Fruit fly (Drosophila melanogaster) whole organism, embryonic: Measurements from ENCODE around the gene Mks1.

Source experiments
- Aef1 ChIP-seq: fragments of 200-800 bp; sonication (Bioruptor generic); IDR thresholded peaks from 3 replicates; pipeline ENCODE4 v1.3.6; 2022; ENCODE audit warnings: missing biosample characterization, missing genetic modification characterization
- CG11695 ChIP-seq: fragments of 200-800 bp; sonication (Bioruptor generic); IDR thresholded peaks from 3 replicates; pipeline ENCODE4 v1.3.6; 2022; ENCODE audit warnings: missing biosample characterization, missing genetic modification characterization
- CG15514 ChIP-seq: fragments of 200-800 bp; sonication (Bioruptor generic); optimal IDR thresholded peaks from 3 replicates; lab custom pipeline; 2017; ENCODE audit warnings: missing biosample characterization, missing genetic modification characterization, mild to moderate bottlenecking, moderate library complexity, missing genetic modification reagents
- CG15601 ChIP-seq: fragments of 200-800 bp; sonication (Bioruptor generic); optimal IDR thresholded peaks from 3 replicates; lab custom pipeline; 2019; ENCODE audit warnings: missing biosample characterization, mild to moderate bottlenecking, missing genetic modification characterization, moderate library complexity
- CG16813 ChIP-seq: fragments of 200-800 bp; sonication (Bioruptor generic); IDR thresholded peaks from 3 replicates; pipeline ENCODE4 v1.3.6; 2022; ENCODE audit warnings: missing biosample characterization, missing genetic modification characterization; ENCODE audit not compliant: partially characterized antibody
- CG17328 ChIP-seq: fragments of 200-800 bp; sonication (Bioruptor generic); IDR thresholded peaks from 2 replicates; pipeline ENCODE4 v1.3.6; 2022; ENCODE audit warnings: missing biosample characterization, missing genetic modification characterization
- CG17385 ChIP-seq: fragments of 200-800 bp; sonication (Bioruptor generic); optimal IDR thresholded peaks from 3 replicates; lab custom pipeline; 2018; ENCODE audit warnings: missing biosample characterization, mild to moderate bottlenecking, missing genetic modification characterization
- CG1832 ChIP-seq: fragments of 200-800 bp; sonication (Bioruptor generic); optimal IDR thresholded peaks from 2 replicates; lab custom pipeline; 2017; ENCODE audit warnings: missing biosample characterization, mild to moderate bottlenecking, missing genetic modification characterization, inconsistent platforms
- CG2129 ChIP-seq: fragments of 200-800 bp; sonication (Bioruptor generic); IDR thresholded peaks from 2 replicates; pipeline ENCODE4 v1.3.6; 2022; ENCODE audit warnings: missing biosample characterization, missing genetic modification characterization; ENCODE audit not compliant: partially characterized antibody
- CG32772 ChIP-seq: fragments of 200-800 bp; sonication (Bioruptor generic); IDR thresholded peaks from 2 replicates; pipeline ENCODE4 v1.3.6; 2022; ENCODE audit warnings: missing biosample characterization, missing genetic modification characterization
- CG33213 ChIP-seq: fragments of 200-800 bp; sonication (Bioruptor generic); optimal IDR thresholded peaks from 3 replicates; lab custom pipeline; 2016; ENCODE audit warnings: missing biosample characterization, missing genetic modification characterization
- CG3838 ChIP-seq: fragments of 200-800 bp; sonication (Bioruptor generic); optimal IDR thresholded peaks from 3 replicates; lab custom pipeline; 2016; ENCODE audit warnings: missing biosample characterization, missing genetic modification characterization
- CG3847 ChIP-seq: fragments of 200-800 bp; sonication (Bioruptor generic); IDR thresholded peaks from 2 replicates; pipeline ENCODE4 v1.3.6; 2022; ENCODE audit warnings: missing biosample characterization, missing genetic modification characterization
- CG43689 ChIP-seq: fragments of 200-800 bp; sonication (Bioruptor generic); IDR thresholded peaks from 2 replicates; pipeline ENCODE4 v1.3.6; 2022; ENCODE audit warnings: missing biosample characterization, missing genetic modification characterization
- CG6254 ChIP-seq: fragments of 200-800 bp; sonication (Bioruptor generic); optimal IDR thresholded peaks from 3 replicates; lab custom pipeline; 2017; ENCODE audit warnings: mild to moderate bottlenecking, missing biosample characterization, missing genetic modification reagents, missing genetic modification characterization
- CG9817 ChIP-seq: fragments of 200-800 bp; sonication (Bioruptor generic); optimal IDR thresholded peaks from 2 replicates; lab custom pipeline; 2018; ENCODE audit warnings: missing biosample characterization, mild to moderate bottlenecking, missing genetic modification characterization, moderate library complexity
- ERR ChIP-seq: fragments of 200-800 bp; sonication (Bioruptor generic); optimal IDR thresholded peaks from 2 replicates; lab custom pipeline; 2016; ENCODE audit warnings: missing biosample characterization, missing genetic modification characterization
- Ets65A ChIP-seq: fragments of 200-800 bp; sonication (Bioruptor generic); peaks from one replicate; lab custom pipeline; 2016; ENCODE audit warnings: missing biosample characterization, missing genetic modification characterization
- H15 ChIP-seq: fragments of 200-800 bp; sonication (Bioruptor generic); IDR thresholded peaks from 3 replicates; pipeline ENCODE4 v1.3.6; 2022; ENCODE audit warnings: missing biosample characterization, missing genetic modification characterization
- HLH54F ChIP-seq: fragments of 200-800 bp; sonication (Bioruptor generic); optimal IDR thresholded peaks from 3 replicates; lab custom pipeline; 2016; ENCODE audit warnings: missing biosample characterization, missing genetic modification characterization
- HLHmδ ChIP-seq: fragments of 200-800 bp; sonication (Bioruptor generic); optimal IDR thresholded peaks from 2 replicates; lab custom pipeline; 2018; ENCODE audit warnings: missing biosample characterization, mild to moderate bottlenecking, missing genetic modification characterization, moderate library complexity
- Hey ChIP-seq: fragments of 200-800 bp; sonication (Bioruptor generic); optimal IDR thresholded peaks from 3 replicates; lab custom pipeline; 2018; ENCODE audit warnings: missing biosample characterization, mild to moderate bottlenecking, missing genetic modification characterization
- Hmx ChIP-seq: fragments of 200-800 bp; sonication (Bioruptor generic); optimal IDR thresholded peaks from 2 replicates; lab custom pipeline; 2016; ENCODE audit warnings: missing biosample characterization, missing genetic modification characterization
- Jarid2 ChIP-seq: fragments of 200-800 bp; sonication (Bioruptor generic); optimal IDR thresholded peaks from 3 replicates; lab custom pipeline; 2017; ENCODE audit warnings: mild to moderate bottlenecking, missing biosample characterization, missing genetic modification reagents, missing genetic modification characterization
- MESR4 ChIP-seq: fragments of 200-800 bp; sonication (Bioruptor generic); optimal IDR thresholded peaks from 2 replicates; lab custom pipeline; 2018; ENCODE audit warnings: missing biosample characterization, mild to moderate bottlenecking, missing genetic modification characterization, moderate library complexity
- Med ChIP-seq: fragments of 200-800 bp; sonication (Bioruptor generic); peaks from one replicate; lab custom pipeline; 2016; ENCODE audit warnings: missing biosample characterization, missing genetic modification characterization, mild to moderate bottlenecking, inconsistent platforms, moderate library complexity
- NC2α ChIP-seq: fragments of 200-800 bp; sonication (Bioruptor generic); optimal IDR thresholded peaks from 2 replicates; lab custom pipeline; 2016; ENCODE audit warnings: missing biosample characterization, missing genetic modification characterization
- Oli ChIP-seq: fragments of 200-800 bp; sonication (Bioruptor generic); optimal IDR thresholded peaks from 2 replicates; lab custom pipeline; 2018; ENCODE audit warnings: missing biosample characterization, mild to moderate bottlenecking, missing genetic modification characterization, moderate library complexity
- Optix ChIP-seq: fragments of 200-800 bp; sonication (Bioruptor generic); IDR thresholded peaks from 3 replicates; pipeline ENCODE4 v1.3.6; 2022; ENCODE audit warnings: missing biosample characterization, missing genetic modification characterization
- Side ChIP-seq: fragments of 200-800 bp; sonication (Bioruptor generic); optimal IDR thresholded peaks from 2 replicates; lab custom pipeline; 2016; ENCODE audit warnings: missing biosample characterization, missing genetic modification characterization
- Sox102F ChIP-seq: fragments of 200-800 bp; sonication (Bioruptor generic); optimal IDR thresholded peaks from 2 replicates; lab custom pipeline; 2018; ENCODE audit warnings: missing biosample characterization, mild to moderate bottlenecking, missing genetic modification characterization, moderate library complexity
- Sry-β ChIP-seq: fragments of 200-800 bp; sonication (Bioruptor generic); optimal IDR thresholded peaks from 2 replicates; lab custom pipeline; 2018; ENCODE audit warnings: missing biosample characterization, mild to moderate bottlenecking, missing genetic modification characterization, moderate library complexity
- bab2 ChIP-seq: fragments of 200-800 bp; sonication (Bioruptor generic); optimal IDR thresholded peaks from 2 replicates; lab custom pipeline; 2016; ENCODE audit warnings: missing biosample characterization, missing genetic modification characterization
- bbx ChIP-seq: fragments of 200-800 bp; sonication (Bioruptor generic); IDR thresholded peaks from 2 replicates; pipeline ENCODE4 v1.3.6; 2022; ENCODE audit warnings: missing biosample characterization, missing genetic modification characterization; ENCODE audit not compliant: partially characterized antibody
- bcd ChIP-seq: fragments of 200-800 bp; sonication (Bioruptor generic); optimal IDR thresholded peaks from 2 replicates; lab custom pipeline; 2017; ENCODE audit warnings: missing biosample characterization, mild to moderate bottlenecking, missing genetic modification characterization
- bsh ChIP-seq, 2 experiments: fragments of 200-800 bp; sonication (Bioruptor generic); optimal IDR thresholded peaks; 2 replicates each; lab custom pipeline; 2017 to 2018; ENCODE audit warnings: mild to moderate bottlenecking in 2 of 2, missing biosample characterization in 2 of 2, missing genetic modification characterization in 2 of 2, moderate library complexity in 1 of 2
- chm ChIP-seq: fragments of 200-800 bp; sonication (Bioruptor generic); IDR thresholded peaks from 2 replicates; pipeline ENCODE4 v1.3.6; 2022; ENCODE audit warnings: missing biosample characterization, missing genetic modification characterization
- dysf ChIP-seq: fragments of 200-800 bp; sonication (Bioruptor generic); IDR thresholded peaks from 3 replicates; pipeline ENCODE4 v1.3.6; 2022; ENCODE audit warnings: missing biosample characterization, missing genetic modification characterization
- eve ChIP-seq, 2 experiments: fragments of >200 bp; optimal IDR thresholded peaks; 2 replicates each; lab custom pipeline; 2017; ENCODE audit warnings: missing biosample characterization in 2 of 2, missing genetic modification characterization in 2 of 2
- fd102C ChIP-seq: fragments of 200-800 bp; sonication (Bioruptor generic); optimal IDR thresholded peaks from 2 replicates; lab custom pipeline; 2018; ENCODE audit warnings: missing biosample characterization, mild to moderate bottlenecking, missing genetic modification characterization, moderate library complexity
- gce ChIP-seq: fragments of 200-800 bp; sonication (Bioruptor generic); IDR thresholded peaks from 3 replicates; pipeline ENCODE4 v1.3.6; 2022; ENCODE audit warnings: missing biosample characterization, missing genetic modification characterization
- gcm ChIP-seq: fragments of 200-800 bp; sonication (Bioruptor generic); optimal IDR thresholded peaks from 2 replicates; lab custom pipeline; 2019; ENCODE audit warnings: missing biosample characterization, mild to moderate bottlenecking, missing genetic modification characterization, moderate library complexity
- grn ChIP-seq: fragments of 200-800 bp; sonication (Bioruptor generic); optimal IDR thresholded peaks from 3 replicates; lab custom pipeline; 2017; ENCODE audit warnings: missing biosample characterization, missing genetic modification characterization
- mld ChIP-seq: fragments of 200-800 bp; sonication (Bioruptor generic); IDR thresholded peaks from 3 replicates; pipeline ENCODE4 v1.3.6; 2022; ENCODE audit warnings: missing biosample characterization, missing genetic modification characterization; ENCODE audit not compliant: partially characterized antibody
- p53 ChIP-seq: fragments of 200-800 bp; sonication (Bioruptor generic); optimal IDR thresholded peaks from 2 replicates; lab custom pipeline; 2016; ENCODE audit warnings: missing biosample characterization, missing genetic modification characterization
- pfk ChIP-seq: fragments of 200-800 bp; sonication (Bioruptor generic); optimal IDR thresholded peaks from 2 replicates; lab custom pipeline; 2018; ENCODE audit warnings: missing biosample characterization, mild to moderate bottlenecking, missing genetic modification characterization, moderate library complexity
- salm ChIP-seq: fragments of 200-800 bp; sonication (Bioruptor generic); optimal IDR thresholded peaks from 2 replicates; lab custom pipeline; 2018; ENCODE audit warnings: missing biosample characterization, mild to moderate bottlenecking, missing genetic modification characterization
- sens-2 ChIP-seq: fragments of 200-800 bp; sonication (Bioruptor generic); IDR thresholded peaks from 2 replicates; pipeline ENCODE4 v1.3.6; 2022; ENCODE audit warnings: missing biosample characterization, missing genetic modification characterization
- so ChIP-seq: fragments of 200-800 bp; sonication (Bioruptor generic); IDR thresholded peaks from 3 replicates; pipeline ENCODE4 v1.3.6; 2022; ENCODE audit warnings: missing biosample characterization, missing genetic modification characterization
- unpg ChIP-seq: fragments of 200-800 bp; sonication (Bioruptor generic); optimal IDR thresholded peaks from 3 replicates; lab custom pipeline; 2018; ENCODE audit warnings: missing biosample characterization, mild to moderate bottlenecking, missing genetic modification characterization, moderate library complexity
- yki ChIP-seq: fragments of >200 bp; optimal IDR thresholded peaks from 3 replicates; lab custom pipeline; 2018
- z ChIP-seq: fragments of 200-800 bp; sonication (Bioruptor generic); IDR thresholded peaks from 3 replicates; pipeline ENCODE4 v1.3.6; 2022; ENCODE audit warnings: missing biosample characterization, missing genetic modification characterization

Gene Mks1

dm6 chrX:12454358-12454757, 42.0 kb downstream of the Mks1 start, which contains the start of gene CG15927 (continued):
- peak; percentile 61 for TF ChIP-seq Oli
- peak in 1 of 2 experiments; percentile 63 for TF ChIP-seq eve (GFP tag; optimal IDR thresholded peaks at IDR 0.05; lab: Kevin White, UChicago)
- TF ChIP-seq chm (GFP tag; lab: Robert Waterston, UW) = peak; percentile 74
- TF ChIP-seq HLH54F (GFP tag; lab: Kevin White, UChicago) = no peak
- TF ChIP-seq ERR (GFP tag; lab: Kevin White, UChicago) = peak; percentile 14
- no peak for TF ChIP-seq p53 (GFP tag; lab: Kevin White, UChicago)
- no peak for TF ChIP-seq z (GFP tag; lab: Robert Waterston, UW)
- TF ChIP-seq gce (GFP tag; lab: Robert Waterston, UW) = 0 out of 3 replicates have a peak, but pooled peaks have one; percentile 50
- no peak for TF ChIP-seq Side (GFP tag; lab: Kevin White, UChicago)
- no peak for TF ChIP-seq Sry-β (GFP tag; lab: Kevin White, UChicago)
- no peak for TF ChIP-seq Ets65A (GFP tag; lab: Kevin White, UChicago)
- peak; percentile 82 for TF ChIP-seq CG17328
- TF ChIP-seq CG3838 = no peak
- TF ChIP-seq so (GFP tag; lab: Robert Waterston, UW) = no peak
- TF ChIP-seq CG9817 = no peak
- TF ChIP-seq gcm (GFP tag; lab: Kevin White, UChicago) = peak; percentile 27
- peak; percentile 6 for TF ChIP-seq CG33213
- no peak for TF ChIP-seq CG43689
- TF ChIP-seq CG6254 = peak; percentile 64
- TF ChIP-seq dysf (GFP tag; lab: Robert Waterston, UW) = no peak
- TF ChIP-seq CG16813 (GFP tag; lab: Robert Waterston, UW) = no peak
- TF ChIP-seq CG3847 (GFP tag; lab: Robert Waterston, UW) = no peak
- no peak for TF ChIP-seq mld (GFP tag; lab: Robert Waterston, UW)
- peak; percentile 53; the same call in 1 of the 3 replicates for TF ChIP-seq H15
- no peak for TF ChIP-seq Jarid2
- no peak for TF ChIP-seq NC2α (GFP tag; lab: Kevin White, UChicago)
- no peak for TF ChIP-seq CG15514
- TF ChIP-seq CG17385 (GFP tag; lab: Kevin White, UChicago) = peak; percentile 50
- no peak for TF ChIP-seq bbx (GFP tag; lab: Robert Waterston, UW)
- no peak for TF ChIP-seq CG2129 (GFP tag; lab: Robert Waterston, UW)
- no peak for TF ChIP-seq CG32772 (GFP tag; lab: Robert Waterston, UW)

- TF ChIP-seq Optix (no peak), yki (lab: Kevin White, UChicago) (no peak), Med (GFP tag; lab: Kevin White, UChicago) (peak; percentile 84), bsh (GFP tag; optimal IDR thresholded peaks at IDR 0.05; lab: Kevin White, UChicago) (peak in 1 of 2 experiments; percentile 48), CG11695 (0 out of 3 replicates have a peak, but pooled peaks have one; percentile 46), Aef1 (GFP tag; lab: Robert Waterston, UW) (no peak), CG15601 (tag; lab: Kevin White, UChicago) (peak; percentile 15), Sox102F (GFP tag; lab: Kevin White, UChicago) (peak; percentile 21), grn (GFP tag; lab: Kevin White, UChicago) (no peak), Hmx (GFP tag; lab: Kevin White, UChicago) (no peak), HLHmδ (GFP tag; lab: Kevin White, UChicago) (no peak), unpg (GFP tag; lab: Kevin White, UChicago) (peak; percentile 29), MESR4 (GFP tag; lab: Kevin White, UChicago) (no peak), salm (no peak), NC2α (GFP tag; lab: Kevin White, UChicago) (no peak), CG1832 (GFP tag; lab: Kevin White, UChicago) (no peak), fd102C (GFP tag; lab: Kevin White, UChicago) (no peak), Hey (tag; lab: Kevin White, UChicago) (no peak), pfk (GFP tag; lab: Kevin White, UChicago) (no peak), bcd (no peak), bab2 (GFP tag; lab: Kevin White, UChicago) (no peak), sens-2 (no peak)
These were observed 42.7 kb downstream of the Mks1 start for dm6 chrX:12453704-12454103.
